Fruit fly (Drosophila melanogaster) whole organism, embryonic: ENCODE measurements around the gene woc.

Source experiments
- Atf3 ChIP-seq: fragments of 200-800 bp; sonication (Bioruptor generic); optimal IDR thresholded peaks from 3 replicates; lab custom pipeline; 2016; ENCODE audit warnings: missing biosample characterization, missing genetic modification characterization
- CG17359 ChIP-seq: fragments of 200-800 bp; sonication (Bioruptor generic); optimal IDR thresholded peaks from 3 replicates; lab custom pipeline; 2018; ENCODE audit warnings: missing biosample characterization, mild to moderate bottlenecking, missing genetic modification characterization, moderate library complexity
- CG31388 ChIP-seq: fragments of 200-800 bp; sonication (Bioruptor generic); optimal IDR thresholded peaks from 2 replicates; lab custom pipeline; 2016; ENCODE audit warnings: missing biosample characterization, missing genetic modification characterization
- CG8089 ChIP-seq: fragments of 200-800 bp; sonication (Bioruptor generic); optimal IDR thresholded peaks from 3 replicates; lab custom pipeline; 2016; ENCODE audit warnings: missing biosample characterization, missing genetic modification characterization
- Lpt ChIP-seq: fragments of >200 bp; optimal IDR thresholded peaks from 2 replicates; lab custom pipeline; 2018; ENCODE audit warnings: missing biosample characterization, missing genetic modification characterization
- dimm ChIP-seq: fragments of 200-800 bp; sonication (Bioruptor generic); IDR thresholded peaks from 2 replicates; pipeline ENCODE4 v1.3.6; 2022; ENCODE audit warnings: missing biosample characterization, missing genetic modification characterization
- hkb ChIP-seq, 2 experiments: fragments of 200-800 bp in 1 of 2; fragments of >200 bp in 1 of 2; sonication (Bioruptor generic) in 1 of 2; IDR thresholded peaks in 1 of 2; optimal IDR thresholded peaks in 1 of 2; 2 replicates each; pipeline versions ENCODE4 v1.3.6 to Lab custom; 2017 to 2022; ENCODE audit warnings: missing biosample characterization in 1 of 2, missing genetic modification characterization in 1 of 2
- run ChIP-seq: fragments of 200-800 bp; sonication (Bioruptor generic); optimal IDR thresholded peaks from 3 replicates; lab custom pipeline; 2018; ENCODE audit warnings: missing biosample characterization, mild to moderate bottlenecking, missing genetic modification characterization

- no peak for TF ChIP-seq run
- no peak for TF ChIP-seq CG31388
- no peak for TF ChIP-seq dimm (GFP tag; lab: Robert Waterston, UW)
- no peak for TF ChIP-seq Atf3 (GFP tag; lab: Kevin White, UChicago)
- TF ChIP-seq hkb (optimal IDR thresholded peaks at IDR 0.05; lab: Kevin White, UChicago), result no peak
- TF ChIP-seq hkb (GFP tag; IDR thresholded peaks at IDR 0.05; lab: Robert Waterston, UW), result no peak
- TF ChIP-seq CG8089 (GFP tag; lab: Kevin White, UChicago), result no peak
- no peak for TF ChIP-seq CG17359 (tag; lab: Kevin White, UChicago)
- no peak for TF ChIP-seq Lpt (GFP tag; lab: Kevin White, UChicago)
These were observed 16.0 kb downstream of the woc start, which contains the start of gene CG5984 for dm6 chr3R:27247892-27248291.
